Fruit fly (Drosophila melanogaster) whole organism, embryonic: ENCODE data around the gene CstF64.

ENCODE experiments used
- Atf6 ChIP-seq: fragments of 200-800 bp; sonication (Bioruptor generic); IDR thresholded peaks from 2 replicates; pipeline ENCODE4 v1.3.6; 2022; ENCODE audit warnings: missing biosample characterization, missing genetic modification characterization
- CG10654 ChIP-seq: fragments of 200-800 bp; sonication (Bioruptor generic); optimal IDR thresholded peaks from 2 replicates; lab custom pipeline; 2016; ENCODE audit warnings: missing biosample characterization, missing genetic modification characterization
- CG11398 ChIP-seq: fragments of 200-800 bp; sonication (Bioruptor generic); optimal IDR thresholded peaks from 2 replicates; lab custom pipeline; 2016; ENCODE audit warnings: missing biosample characterization, missing genetic modification characterization
- CG12236 ChIP-seq: fragments of 200-800 bp; sonication (Bioruptor generic); optimal IDR thresholded peaks from 2 replicates; lab custom pipeline; 2016; ENCODE audit warnings: missing biosample characterization, missing genetic modification characterization
- CG12744 ChIP-seq: fragments of 200-800 bp; sonication (Bioruptor generic); optimal IDR thresholded peaks from 2 replicates; lab custom pipeline; 2016; ENCODE audit warnings: missing biosample characterization, missing genetic modification characterization
- CG14441 ChIP-seq: fragments of 200-800 bp; sonication (Bioruptor generic); IDR thresholded peaks from 2 replicates; pipeline ENCODE4 v1.3.6; 2022; ENCODE audit warnings: missing biosample characterization, missing genetic modification characterization
- CG15073 ChIP-seq: fragments of 200-800 bp; sonication (Bioruptor generic); optimal IDR thresholded peaks from 2 replicates; lab custom pipeline; 2016; ENCODE audit warnings: missing biosample characterization, missing genetic modification characterization
- CG15514 ChIP-seq: fragments of 200-800 bp; sonication (Bioruptor generic); optimal IDR thresholded peaks from 3 replicates; lab custom pipeline; 2017; ENCODE audit warnings: missing biosample characterization, missing genetic modification characterization, mild to moderate bottlenecking, moderate library complexity, missing genetic modification reagents
- CG17612 ChIP-seq: fragments of 200-800 bp; sonication (Bioruptor generic); IDR thresholded peaks from 2 replicates; pipeline ENCODE4 v1.3.6; 2022; ENCODE audit warnings: missing biosample characterization, missing genetic modification characterization
- CG17802 ChIP-seq: fragments of 200-800 bp; sonication (Bioruptor generic); optimal IDR thresholded peaks from 2 replicates; lab custom pipeline; 2018; ENCODE audit warnings: missing biosample characterization, mild to moderate bottlenecking, missing genetic modification characterization, moderate library complexity
- CG17912 ChIP-seq: fragments of 200-800 bp; sonication (Bioruptor generic); optimal IDR thresholded peaks from 2 replicates; lab custom pipeline; 2018; ENCODE audit warnings: missing biosample characterization, mild to moderate bottlenecking, missing genetic modification characterization
- CG2875 ChIP-seq: fragments of 200-800 bp; sonication (Bioruptor generic); optimal IDR thresholded peaks from 2 replicates; lab custom pipeline; 2017; ENCODE audit warnings: missing biosample characterization, mild to moderate bottlenecking, missing genetic modification characterization, missing genetic modification reagents
- CG2889 ChIP-seq: fragments of 200-800 bp; sonication (Bioruptor generic); IDR thresholded peaks from 3 replicates; pipeline ENCODE4 v1.3.6; 2022; ENCODE audit warnings: missing biosample characterization, missing genetic modification characterization
- CG32532 ChIP-seq: fragments of 200-800 bp; sonication (Bioruptor generic); IDR thresholded peaks from 2 replicates; pipeline ENCODE4 v1.3.6; 2022; ENCODE audit warnings: missing biosample characterization, missing genetic modification characterization
- CG6175 ChIP-seq: fragments of 200-800 bp; sonication (Bioruptor generic); IDR thresholded peaks from 3 replicates; pipeline ENCODE4 v1.3.6; 2022; ENCODE audit warnings: missing biosample characterization, missing genetic modification characterization
- CG6272 ChIP-seq: fragments of 200-800 bp; sonication (Bioruptor generic); IDR thresholded peaks from 2 replicates; pipeline ENCODE4 v1.3.6; 2022; ENCODE audit warnings: missing biosample characterization, missing genetic modification characterization
- CG7556 ChIP-seq: fragments of 200-800 bp; sonication (Bioruptor generic); optimal IDR thresholded peaks from 2 replicates; lab custom pipeline; 2017; ENCODE audit warnings: missing biosample characterization, mild to moderate bottlenecking, missing genetic modification characterization
- CG7928 ChIP-seq: fragments of 200-800 bp; sonication (Bioruptor generic); optimal IDR thresholded peaks from 2 replicates; lab custom pipeline; 2017; ENCODE audit warnings: missing biosample characterization, mild to moderate bottlenecking, missing genetic modification characterization
- CG7987 ChIP-seq: fragments of 200-800 bp; sonication (Bioruptor generic); optimal IDR thresholded peaks from 2 replicates; lab custom pipeline; 2018; ENCODE audit warnings: missing biosample characterization, mild to moderate bottlenecking, missing genetic modification characterization, moderate library complexity
- CG8281 ChIP-seq: fragments of 200-800 bp; sonication (Bioruptor generic); optimal IDR thresholded peaks from 2 replicates; lab custom pipeline; 2018; ENCODE audit warnings: missing biosample characterization, mild to moderate bottlenecking, missing genetic modification characterization, moderate library complexity
- CG8359 ChIP-seq: fragments of 200-800 bp; sonication (Bioruptor generic); optimal IDR thresholded peaks from 2 replicates; lab custom pipeline; 2017; ENCODE audit warnings: missing biosample characterization, mild to moderate bottlenecking, missing genetic modification characterization, borderline replicate concordance
- CG8388 ChIP-seq: fragments of 200-800 bp; sonication (Bioruptor generic); optimal IDR thresholded peaks from 2 replicates; lab custom pipeline; 2019; ENCODE audit warnings: missing biosample characterization, mild to moderate bottlenecking, missing genetic modification characterization, moderate library complexity
- CG8765 ChIP-seq: fragments of 200-800 bp; sonication (Bioruptor generic); IDR thresholded peaks from 2 replicates; pipeline ENCODE4 v1.3.6; 2022; ENCODE audit warnings: missing biosample characterization, missing genetic modification characterization
- CG9437 ChIP-seq: fragments of 200-800 bp; sonication (Bioruptor generic); optimal IDR thresholded peaks from 2 replicates; lab custom pipeline; 2018; ENCODE audit warnings: missing biosample characterization, mild to moderate bottlenecking, missing genetic modification characterization
- Drgx ChIP-seq: fragments of 200-800 bp; sonication (Bioruptor generic); IDR thresholded peaks from 2 replicates; pipeline ENCODE4 v1.3.6; 2022; ENCODE audit warnings: missing biosample characterization, missing genetic modification characterization
- Fer3 ChIP-seq: fragments of 200-800 bp; sonication (Bioruptor generic); optimal IDR thresholded peaks from 2 replicates; lab custom pipeline; 2018; ENCODE audit warnings: missing biosample characterization, mild to moderate bottlenecking, missing genetic modification characterization, moderate library complexity
- Gsc ChIP-seq: fragments of 200-800 bp; sonication (Bioruptor generic); IDR thresholded peaks from 2 replicates; pipeline ENCODE4 v1.3.6; 2022; ENCODE audit warnings: missing biosample characterization, missing genetic modification characterization
- Lpt ChIP-seq: fragments of >200 bp; optimal IDR thresholded peaks from 2 replicates; lab custom pipeline; 2018; ENCODE audit warnings: missing biosample characterization, missing genetic modification characterization
- Meics ChIP-seq: fragments of 200-800 bp; sonication (Bioruptor generic); optimal IDR thresholded peaks from 2 replicates; lab custom pipeline; 2017; ENCODE audit warnings: missing biosample characterization, mild to moderate bottlenecking, missing genetic modification characterization
- Mes4 ChIP-seq: fragments of 200-800 bp; sonication (Bioruptor generic); optimal IDR thresholded peaks from 2 replicates; lab custom pipeline; 2016; ENCODE audit warnings: missing biosample characterization, missing genetic modification characterization
- Ravus ChIP-seq: fragments of 200-800 bp; sonication (Bioruptor generic); IDR thresholded peaks from 2 replicates; pipeline ENCODE4 v1.3.6; 2022; ENCODE audit warnings: missing biosample characterization, missing genetic modification characterization
- Ssrp ChIP-seq: fragments of 200-800 bp; sonication (Bioruptor generic); optimal IDR thresholded peaks from 2 replicates; lab custom pipeline; 2018; ENCODE audit warnings: missing biosample characterization, mild to moderate bottlenecking, missing genetic modification characterization, moderate library complexity
- ap ChIP-seq: fragments of 200-800 bp; sonication (Bioruptor generic); IDR thresholded peaks from 2 replicates; pipeline ENCODE4 v1.3.6; 2022; ENCODE audit warnings: missing biosample characterization, missing genetic modification characterization
- bbx ChIP-seq: fragments of 200-800 bp; sonication (Bioruptor generic); IDR thresholded peaks from 2 replicates; pipeline ENCODE4 v1.3.6; 2022; ENCODE audit warnings: missing biosample characterization, missing genetic modification characterization; ENCODE audit not compliant: partially characterized antibody
- bowl ChIP-seq: fragments of 200-800 bp; sonication (Bioruptor generic); IDR thresholded peaks from 2 replicates; pipeline ENCODE4 v1.3.6; 2022; ENCODE audit warnings: missing biosample characterization, missing genetic modification characterization
- chm ChIP-seq: fragments of 200-800 bp; sonication (Bioruptor generic); IDR thresholded peaks from 2 replicates; pipeline ENCODE4 v1.3.6; 2022; ENCODE audit warnings: missing biosample characterization, missing genetic modification characterization
- chn ChIP-seq: fragments of 200-800 bp; sonication (Bioruptor generic); optimal IDR thresholded peaks from 2 replicates; lab custom pipeline; 2016; ENCODE audit warnings: missing biosample characterization, missing genetic modification characterization
- ci ChIP-seq: fragments of 200-800 bp; sonication (Bioruptor generic); IDR thresholded peaks from 3 replicates; pipeline ENCODE4 v1.3.6; 2022; ENCODE audit warnings: missing biosample characterization, missing genetic modification characterization
- emc ChIP-seq: fragments of 200-800 bp; sonication (Bioruptor generic); optimal IDR thresholded peaks from 2 replicates; lab custom pipeline; 2016; ENCODE audit warnings: missing biosample characterization, missing genetic modification characterization
- fd64A ChIP-seq: fragments of 200-800 bp; sonication (Bioruptor generic); optimal IDR thresholded peaks from 3 replicates; lab custom pipeline; 2018; ENCODE audit warnings: missing biosample characterization, mild to moderate bottlenecking, missing genetic modification characterization
- her ChIP-seq: fragments of 200-800 bp; sonication (Bioruptor generic); optimal IDR thresholded peaks from 2 replicates; lab custom pipeline; 2016; ENCODE audit warnings: missing biosample characterization, missing genetic modification characterization
- jigr1 ChIP-seq: fragments of 200-800 bp; sonication (Bioruptor generic); IDR thresholded peaks from 3 replicates; pipeline ENCODE4 v1.3.6; 2022; ENCODE audit warnings: missing biosample characterization, missing genetic modification characterization
- pho ChIP-seq: fragments of 200-800 bp; sonication (Bioruptor generic); optimal IDR thresholded peaks from 2 replicates; lab custom pipeline; 2016; ENCODE audit warnings: missing biosample characterization, missing genetic modification characterization
- pita ChIP-seq: fragments of 200-800 bp; sonication (Bioruptor generic); optimal IDR thresholded peaks from 2 replicates; lab custom pipeline; 2017; ENCODE audit warnings: missing biosample characterization, mild to moderate bottlenecking, missing genetic modification characterization
- sens ChIP-seq: fragments of 200-800 bp; sonication (Bioruptor generic); peaks from one replicate; lab custom pipeline; 2016; ENCODE audit warnings: missing biosample characterization, missing genetic modification characterization
- slou ChIP-seq: fragments of 200-800 bp; sonication (Bioruptor generic); optimal IDR thresholded peaks from 3 replicates; lab custom pipeline; 2016; ENCODE audit warnings: missing biosample characterization, missing genetic modification characterization
- tio ChIP-seq: fragments of 200-800 bp; sonication (Bioruptor generic); optimal IDR thresholded peaks from 2 replicates; lab custom pipeline; 2017; ENCODE audit warnings: missing biosample characterization, missing genetic modification characterization, inconsistent platforms
- zen ChIP-seq: fragments of 200-800 bp; sonication (Bioruptor generic); optimal IDR thresholded peaks from 3 replicates; lab custom pipeline; 2018; ENCODE audit warnings: missing biosample characterization, mild to moderate bottlenecking, missing genetic modification characterization, moderate library complexity
- zfh1 ChIP-seq: fragments of 200-800 bp; sonication (Bioruptor generic); IDR thresholded peaks from 3 replicates; pipeline ENCODE4 v1.3.6; 2022; ENCODE audit warnings: missing biosample characterization, missing genetic modification characterization
- zfh2 ChIP-seq: fragments of 200-800 bp; sonication (Bioruptor generic); optimal IDR thresholded peaks from 2 replicates; lab custom pipeline; 2016; ENCODE audit warnings: missing biosample characterization, missing genetic modification characterization

Gene CstF64

dm6 chr3R:18658945-18659642, at the start of gene CstF64, which contains the start of gene CG31224:
Gene CstF64 (plus strand): TSS chr3R:18659618.
Gene CG31224 (minus strand): TSS chr3R:18659309.
- peak; percentile 86; the same call in 2 of the 3 replicates for TF ChIP-seq zfh1 (GFP tag; lab: Robert Waterston, UW)
- TF ChIP-seq CG11398 (GFP tag; lab: Kevin White, UChicago), result peak; percentile 57
- 0 out of 2 replicates have a peak, but pooled peaks have one; percentile 9 for TF ChIP-seq Gsc (GFP tag; lab: Robert Waterston, UW)
- TF ChIP-seq CG9437 (GFP tag; lab: Kevin White, UChicago), result peak; percentile 71
- peak; percentile 60 for TF ChIP-seq fd64A (GFP tag; lab: Kevin White, UChicago)
- peak; percentile 33; the same call in 1 of the 3 replicates for TF ChIP-seq CG2889
- 0 out of 3 replicates have a peak, but pooled peaks have one; percentile 8 for TF ChIP-seq jigr1
- peak; percentile 63; the same call in 1 of the 3 replicates for TF ChIP-seq CG6175
- TF ChIP-seq ci (GFP tag; lab: Robert Waterston, UW), result peak; percentile 85
- TF ChIP-seq chm, result peak; percentile 80
- TF ChIP-seq Ravus, result peak; percentile 52
- peak; percentile 79 for TF ChIP-seq CG8765
- peak; percentile 84 for TF ChIP-seq zen (tag; lab: Kevin White, UChicago)
- TF ChIP-seq ap (GFP tag; lab: Robert Waterston, UW), result peak; percentile 75
- peak; percentile 80 for TF ChIP-seq Ssrp
- TF ChIP-seq bbx (GFP tag; lab: Robert Waterston, UW), result no peak
- TF ChIP-seq CG8359, result no peak
- peak; percentile 81 for TF ChIP-seq CG6272 (GFP tag; lab: Robert Waterston, UW)
- TF ChIP-seq CG12236 (GFP tag; lab: Kevin White, UChicago), result peak; percentile 67
- peak; percentile 67 for TF ChIP-seq CG2875 (GFP tag; lab: Kevin White, UChicago)
- TF ChIP-seq Drgx (GFP tag; lab: Robert Waterston, UW), result peak; percentile 63
- TF ChIP-seq Lpt, result no peak
- TF ChIP-seq CG17802 (tag; lab: Kevin White, UChicago), result peak; percentile 28
- peak; percentile 75 for TF ChIP-seq CG8388
- peak; percentile 73 for TF ChIP-seq Atf6 (GFP tag; lab: Robert Waterston, UW)
- peak; percentile 86 for TF ChIP-seq CG32532 (GFP tag; lab: Robert Waterston, UW)
- no peak for TF ChIP-seq CG8281 (tag; lab: Kevin White, UChicago)
- TF ChIP-seq CG15514, result peak; percentile 70
- no peak for TF ChIP-seq tio (GFP tag; lab: Kevin White, UChicago)
- TF ChIP-seq slou (GFP tag; lab: Kevin White, UChicago), result peak; percentile 67
- peak; percentile 85 for TF ChIP-seq CG14441
- TF ChIP-seq CG17612, result no peak
- TF ChIP-seq her (GFP tag; lab: Kevin White, UChicago), result peak; percentile 71
- peak; percentile 89 for TF ChIP-seq CG10654 (GFP tag; lab: Kevin White, UChicago)
- no peak for TF ChIP-seq pita (GFP tag; lab: Kevin White, UChicago)
- peak; percentile 75 for TF ChIP-seq Fer3
- TF ChIP-seq pho, result peak; percentile 90
- no peak for TF ChIP-seq CG15073 (GFP tag; lab: Kevin White, UChicago)
- TF ChIP-seq Meics (GFP tag; lab: Kevin White, UChicago), result peak; percentile 78
- peak; percentile 91 for TF ChIP-seq chn (GFP tag; lab: Kevin White, UChicago)
- peak; percentile 79 for TF ChIP-seq Mes4 (GFP tag; lab: Kevin White, UChicago)
- TF ChIP-seq CG12744 (GFP tag; lab: Kevin White, UChicago), result peak; percentile 81
- TF ChIP-seq CG17912, result no peak
- TF ChIP-seq CG7556 (GFP tag; lab: Kevin White, UChicago), result peak; percentile 76
- peak; percentile 90 for TF ChIP-seq zfh2 (GFP tag; lab: Kevin White, UChicago)
- peak; percentile 94 for TF ChIP-seq CG7928 (GFP tag; lab: Kevin White, UChicago)
- TF ChIP-seq sens (GFP tag; lab: Kevin White, UChicago), result peak; percentile 98
- no peak for TF ChIP-seq bowl (GFP tag; lab: Robert Waterston, UW)
- TF ChIP-seq emc (GFP tag; lab: Kevin White, UChicago), result peak; percentile 36
- TF ChIP-seq CG7987 (GFP tag; lab: Kevin White, UChicago), result peak; percentile 55
